Worm (Caenorhabditis elegans) whole organism, young adult: Measurements from ENCODE around the gene K03B8.14.

Experiments
- C06A6.2 ChIP-seq: fragments of 200-800 bp; sonication (Bioruptor generic); conservative IDR thresholded peaks from 2 replicates; pipeline ENCODE4 v1.3.6; 2022; ENCODE audit warnings: missing genetic modification characterization, missing compliant biosample characterization
- F39B2.1 ChIP-seq: fragments of 200-800 bp; sonication (Bioruptor generic); IDR thresholded peaks from 2 replicates; pipeline ENCODE4 v1.3.6; 2022; ENCODE audit warnings: missing genetic modification reagents, missing genetic modification characterization, missing compliant biosample characterization
- T07F8.4 ChIP-seq: sonication (generic microtip); optimal IDR thresholded peaks from 2 replicates; lab custom pipeline; 2016; ENCODE audit warnings: mild to moderate bottlenecking, missing genetic modification characterization, moderate library complexity, missing compliant biosample characterization
- T26A5.8 ChIP-seq: sonication (generic microtip); optimal IDR thresholded peaks from 2 replicates; lab custom pipeline; 2016; ENCODE audit warnings: missing genetic modification characterization, missing compliant biosample characterization
- Y67H2A.10 ChIP-seq: fragments of 200-800 bp; sonication (Bioruptor generic); conservative IDR thresholded peaks from 2 replicates; pipeline ENCODE4 v1.3.6; 2022; ENCODE audit warnings: missing genetic modification reagents, missing genetic modification characterization, missing compliant biosample characterization
- aptf-2 ChIP-seq: fragments of 200-800 bp; sonication (Bioruptor generic); conservative IDR thresholded peaks from 2 replicates; pipeline ENCODE4 v1.3.6; 2022; ENCODE audit warnings: missing genetic modification reagents, missing genetic modification characterization, missing compliant biosample characterization
- athp-1 ChIP-seq: sonication (generic microtip); optimal IDR thresholded peaks from 2 replicates; lab custom pipeline; 2017; ENCODE audit warnings: mild to moderate bottlenecking, missing genetic modification characterization, missing compliant biosample characterization
- attf-3 ChIP-seq: fragments of 200-800 bp; sonication (Bioruptor generic); conservative IDR thresholded peaks from 2 replicates; pipeline ENCODE4 v1.3.6; 2022; ENCODE audit warnings: missing genetic modification reagents, missing genetic modification characterization, missing compliant biosample characterization
- attf-5 ChIP-seq: fragments of 200-800 bp; sonication (Bioruptor generic); optimal IDR thresholded peaks from 2 replicates; lab custom pipeline; 2018; ENCODE audit warnings: mild to moderate bottlenecking, missing genetic modification characterization, missing compliant biosample characterization
- attf-6 ChIP-seq: fragments of 200-800 bp; sonication (Bioruptor generic); IDR thresholded peaks from 2 replicates; pipeline ENCODE4 v1.3.6; 2022; ENCODE audit warnings: missing genetic modification reagents, missing genetic modification characterization, missing compliant biosample characterization
- ceh-40 ChIP-seq: fragments of 200-800 bp; sonication (Bioruptor generic); IDR thresholded peaks from 2 replicates; pipeline ENCODE4 v1.3.6; 2022; ENCODE audit warnings: missing genetic modification characterization, missing compliant biosample characterization
- ceh-79 ChIP-seq: sonication (generic microtip); optimal IDR thresholded peaks from 2 replicates; lab custom pipeline; 2017; ENCODE audit warnings: mild to moderate bottlenecking, missing genetic modification characterization, missing compliant biosample characterization
- ceh-91 ChIP-seq: fragments of 200-800 bp; sonication (Bioruptor generic); IDR thresholded peaks from 2 replicates; pipeline ENCODE4 v1.3.6; 2022; ENCODE audit warnings: missing genetic modification reagents, missing genetic modification characterization, missing compliant biosample characterization
- dpff-1 ChIP-seq: sonication (generic microtip); optimal IDR thresholded peaks from 2 replicates; lab custom pipeline; 2017; ENCODE audit warnings: mild to moderate bottlenecking, missing genetic modification characterization, missing compliant biosample characterization
- egl-18 ChIP-seq: fragments of 200-800 bp; sonication (Bioruptor generic); IDR thresholded peaks from 2 replicates; pipeline ENCODE4 v1.3.6; 2022; ENCODE audit warnings: missing genetic modification reagents, missing genetic modification characterization, missing compliant biosample characterization
- egl-44 ChIP-seq: fragments of 200-800 bp; sonication (Bioruptor generic); IDR thresholded peaks from 2 replicates; pipeline ENCODE4 v1.3.6; 2022; ENCODE audit warnings: missing genetic modification reagents, missing genetic modification characterization, missing compliant biosample characterization
- fkh-3 ChIP-seq: sonication (generic microtip); optimal IDR thresholded peaks from 2 replicates; lab custom pipeline; 2016; ENCODE audit warnings: mild to moderate bottlenecking, missing genetic modification characterization, missing compliant biosample characterization
- gei-17 ChIP-seq: fragments of 200-800 bp; sonication (Bioruptor generic); optimal IDR thresholded peaks from 2 replicates; lab custom pipeline; 2018; ENCODE audit warnings: mild to moderate bottlenecking, missing genetic modification characterization, missing compliant biosample characterization
- hrde-1 ChIP-seq: sonication (generic microtip); optimal IDR thresholded peaks from 2 replicates; lab custom pipeline; 2016; ENCODE audit warnings: missing genetic modification characterization, mild to moderate bottlenecking, missing compliant biosample characterization, moderate library complexity, missing genotype, missing genetic modification reagents, borderline replicate concordance
- lin-35 ChIP-seq, 3 experiments: fragments of 150-350 bp in 2 of 3; sonication (generic microtip) in 1 of 3; optimal IDR thresholded peaks; 2 replicates each; lab custom pipeline; 2014 to 2018; ENCODE audit warnings: missing biosample characterization in 3 of 3, missing genetic modification characterization in 3 of 3, missing genetic modification reagents in 3 of 3
- lir-1 ChIP-seq: fragments of 200-800 bp; sonication (Bioruptor generic); conservative IDR thresholded peaks from 2 replicates; pipeline ENCODE4 v1.3.6; 2022; ENCODE audit warnings: missing genetic modification reagents, missing genetic modification characterization, missing compliant biosample characterization
- lsy-27 ChIP-seq: sonication (generic microtip); optimal IDR thresholded peaks from 2 replicates; lab custom pipeline; 2017; ENCODE audit warnings: missing genetic modification characterization, mild to moderate bottlenecking, missing compliant biosample characterization, antibody characterized with exemption, missing genotype, borderline replicate concordance; ENCODE audit not compliant: insufficient read depth
- madf-3 ChIP-seq: fragments of 200-800 bp; sonication (Bioruptor generic); IDR thresholded peaks from 2 replicates; pipeline ENCODE4 v1.3.6; 2022; ENCODE audit warnings: missing genetic modification reagents, missing genetic modification characterization, missing compliant biosample characterization
- madf-6 ChIP-seq: fragments of 200-800 bp; sonication (Bioruptor generic); IDR thresholded peaks from 2 replicates; pipeline ENCODE4 v1.3.6; 2022; ENCODE audit warnings: missing genetic modification reagents, missing genetic modification characterization, missing compliant biosample characterization
- mcd-1 ChIP-seq: fragments of 200-800 bp; sonication (Bioruptor generic); IDR thresholded peaks from 2 replicates; pipeline ENCODE4 v1.3.6; 2022; ENCODE audit warnings: missing genetic modification reagents, missing genetic modification characterization, missing compliant biosample characterization
- mes-4 ChIP-seq: sonication (generic microtip); optimal IDR thresholded peaks from 2 replicates; lab custom pipeline; 2016; ENCODE audit warnings: missing genotype, missing genetic modification characterization, missing compliant biosample characterization
- nhr-120 ChIP-seq: fragments of 200-800 bp; sonication (Bioruptor generic); IDR thresholded peaks from 2 replicates; pipeline ENCODE4 v1.3.6; 2022; ENCODE audit warnings: missing genetic modification characterization, missing compliant biosample characterization
- nhr-179 ChIP-seq: sonication (generic microtip); optimal IDR thresholded peaks from 2 replicates; lab custom pipeline; 2016; ENCODE audit warnings: mild to moderate bottlenecking, missing genetic modification characterization, missing compliant biosample characterization
- nhr-27 ChIP-seq: fragments of 200-800 bp; sonication (Bioruptor generic); optimal IDR thresholded peaks from 2 replicates; lab custom pipeline; 2018; ENCODE audit warnings: mild to moderate bottlenecking, missing genetic modification characterization, moderate library complexity, missing compliant biosample characterization
- nhr-80 ChIP-seq: sonication (generic microtip); optimal IDR thresholded peaks from 2 replicates; lab custom pipeline; 2016; ENCODE audit warnings: missing genetic modification characterization, missing compliant biosample characterization
- repo-1 ChIP-seq: sonication (generic microtip); optimal IDR thresholded peaks from 2 replicates; lab custom pipeline; 2017; ENCODE audit warnings: mild to moderate bottlenecking, missing genetic modification characterization, missing compliant biosample characterization
- sea-2 ChIP-seq: fragments of 200-800 bp; sonication (Bioruptor generic); IDR thresholded peaks from 2 replicates; pipeline ENCODE4 v1.3.6; 2022; ENCODE audit warnings: missing genetic modification characterization, missing compliant biosample characterization
- snpc-3.4 ChIP-seq: sonication (generic microtip); optimal IDR thresholded peaks from 2 replicates; lab custom pipeline; 2017; ENCODE audit warnings: missing genetic modification characterization, mild to moderate bottlenecking, missing compliant biosample characterization, antibody characterized with exemption, moderate library complexity, missing genotype, missing genetic modification reagents
- tbp1 ChIP-seq: fragments of 200-800 bp; sonication (Bioruptor generic); optimal IDR thresholded peaks from 2 replicates; lab custom pipeline; 2018; ENCODE audit warnings: mild to moderate bottlenecking, missing genetic modification characterization, missing compliant biosample characterization
- unc-62 ChIP-seq: fragments of 150-350 bp; optimal IDR thresholded peaks from 2 replicates; lab custom pipeline; 2014; ENCODE audit warnings: missing biosample characterization, missing genetic modification reagents, missing genetic modification characterization
- zfh-2 ChIP-seq: fragments of 200-800 bp; sonication (Bioruptor generic); conservative IDR thresholded peaks from 2 replicates; pipeline ENCODE4 v1.3.6; 2022; ENCODE audit warnings: missing genetic modification reagents, missing genetic modification characterization, missing compliant biosample characterization
- ztf-18 ChIP-seq: sonication (generic microtip); optimal IDR thresholded peaks from 2 replicates; lab custom pipeline; 2016; ENCODE audit warnings: missing genotype, mild to moderate bottlenecking, missing genetic modification characterization, missing compliant biosample characterization
- ztf-22 ChIP-seq: fragments of 200-800 bp; sonication (Bioruptor generic); optimal IDR thresholded peaks from 2 replicates; lab custom pipeline; 2018; ENCODE audit warnings: mild to moderate bottlenecking, missing genetic modification characterization, moderate library complexity, missing compliant biosample characterization
- ztf-28 ChIP-seq: fragments of 200-800 bp; sonication (Bioruptor generic); IDR thresholded peaks from 2 replicates; pipeline ENCODE4 v1.3.6; 2022; ENCODE audit warnings: missing genetic modification reagents, missing genetic modification characterization, missing compliant biosample characterization

Gene K03B8.14

ce11 chrV:11415059-11415458 lies 24.8 kb downstream of the K03B8.14 start, which contains the start of gene deg-3:
deg-3 (minus strand) TSS chrV:11415159.
- TF ChIP-seq athp-1 (tag; lab: Kevin White, UChicago) (no peak), madf-6 (no peak), egl-44 (GFP tag; lab: Robert Waterston, UW) (no peak), nhr-179 (tag; lab: Kevin White, UChicago) (no peak), T07F8.4 (no peak), mes-4 (tag; lab: Kevin White, UChicago) (no peak), dpff-1 (tag; lab: Kevin White, UChicago) (no peak), nhr-27 (no peak), ceh-79 (tag; lab: Kevin White, UChicago) (no peak), ceh-40 (GFP tag; lab: Robert Waterston, UW) (no peak)

- TF ChIP-seq lir-1 (no peak), nhr-80 (no peak), ztf-22 (GFP tag; lab: Kevin White, UChicago) (no peak), attf-5 (GFP tag; lab: Kevin White, UChicago) (no peak), attf-3 (GFP tag; lab: Robert Waterston, UW) (no peak), T07F8.4 (no peak), unc-62 (no peak), tbp1 (GFP tag; lab: Kevin White, UChicago) (no peak), sea-2 (GFP tag; lab: Robert Waterston, UW) (no peak), lsy-27 (tag; lab: Kevin White, UChicago) (no peak), zfh-2 (no peak), egl-18 (GFP tag; lab: Robert Waterston, UW) (no peak), nhr-120 (GFP tag; lab: Robert Waterston, UW) (no peak), repo-1 (tag; lab: Kevin White, UChicago) (no peak), snpc-3.4 (tag; lab: Kevin White, UChicago) (no peak)
These were observed 31.3 kb downstream of the K03B8.14 start, which contains the start of gene des-2 for ce11 chrV:11421605-11422004. des-2 (minus strand) TSS chrV:11421705.

ce11 chrV:11424565-11424964 lies 34.3 kb downstream of the K03B8.14 start, which contains the start of gene T26H10.2:
T26H10.2 (minus strand) TSS chrV:11424665.
- TF ChIP-seq hrde-1 (tag; lab: Kevin White, UChicago) (no peak), ztf-28 (GFP tag; lab: Robert Waterston, UW) (no peak), ztf-18 (tag; lab: Kevin White, UChicago) (no peak), T26A5.8 (tag; lab: Kevin White, UChicago) (no peak), fkh-3 (no peak), madf-6 (no peak), aptf-2 (GFP tag; lab: Robert Waterston, UW) (no peak), attf-6 (no peak), mcd-1 (GFP tag; lab: Robert Waterston, UW) (no peak), F39B2.1 (GFP tag; lab: Robert Waterston, UW) (no peak), madf-3 (GFP tag; lab: Robert Waterston, UW) (no peak), gei-17 (GFP tag; lab: Kevin White, UChicago) (no peak), ceh-91 (GFP tag; lab: Robert Waterston, UW) (no peak), C06A6.2 (GFP tag; lab: Robert Waterston, UW) (no peak), lin-35 (GFP tag; optimal IDR thresholded peaks at IDR 0.05; lab: Kevin White, UChicago) (no peak), Y67H2A.10 (GFP tag; lab: Robert Waterston, UW) (no peak)
